Fruit fly (Drosophila melanogaster) whole organism, embryonic: Measurements from ENCODE around the gene CG7430.

Experiments
- CG10462 ChIP-seq: fragments of 200-800 bp; sonication (Bioruptor generic); optimal IDR thresholded peaks from 2 replicates; lab custom pipeline; 2016; ENCODE audit warnings: missing biosample characterization, missing genetic modification characterization
- CG12744 ChIP-seq: fragments of 200-800 bp; sonication (Bioruptor generic); optimal IDR thresholded peaks from 2 replicates; lab custom pipeline; 2016; ENCODE audit warnings: missing biosample characterization, missing genetic modification characterization
- CG12769 ChIP-seq: fragments of 200-800 bp; sonication (Bioruptor generic); optimal IDR thresholded peaks from 2 replicates; lab custom pipeline; 2019; ENCODE audit warnings: missing biosample characterization, mild to moderate bottlenecking, missing genetic modification characterization, moderate library complexity
- CG13287 ChIP-seq: fragments of 200-800 bp; sonication (Bioruptor generic); IDR thresholded peaks from 2 replicates; pipeline ENCODE4 v1.3.6; 2022; ENCODE audit warnings: missing biosample characterization, missing genetic modification characterization; ENCODE audit not compliant: partially characterized antibody
- CG14014 ChIP-seq: fragments of 200-800 bp; sonication (Bioruptor generic); IDR thresholded peaks from 2 replicates; pipeline ENCODE4 v1.3.6; 2022; ENCODE audit warnings: missing biosample characterization, missing genetic modification characterization
- CG18764 ChIP-seq: fragments of 200-800 bp; sonication (Bioruptor generic); optimal IDR thresholded peaks from 3 replicates; lab custom pipeline; 2016; ENCODE audit warnings: missing biosample characterization, missing genetic modification characterization
- CG30403 ChIP-seq: fragments of 200-800 bp; sonication (Bioruptor generic); optimal IDR thresholded peaks from 3 replicates; lab custom pipeline; 2016; ENCODE audit warnings: missing biosample characterization, missing genetic modification characterization
- CG32532 ChIP-seq: fragments of 200-800 bp; sonication (Bioruptor generic); IDR thresholded peaks from 2 replicates; pipeline ENCODE4 v1.3.6; 2022; ENCODE audit warnings: missing biosample characterization, missing genetic modification characterization
- CG42726 ChIP-seq: fragments of 200-800 bp; sonication (Bioruptor generic); IDR thresholded peaks from 2 replicates; pipeline ENCODE4 v1.3.6; 2022; ENCODE audit warnings: missing biosample characterization, missing genetic modification characterization; ENCODE audit not compliant: partially characterized antibody
- CG4328 ChIP-seq: fragments of 200-800 bp; sonication (Bioruptor generic); optimal IDR thresholded peaks from 3 replicates; lab custom pipeline; 2017; ENCODE audit warnings: missing biosample characterization, missing genetic modification reagents, missing genetic modification characterization
- CG4820 ChIP-seq: fragments of 200-800 bp; sonication (Bioruptor generic); optimal IDR thresholded peaks from 3 replicates; lab custom pipeline; 2016; ENCODE audit warnings: missing biosample characterization, missing genetic modification characterization
- CG8089 ChIP-seq: fragments of 200-800 bp; sonication (Bioruptor generic); optimal IDR thresholded peaks from 3 replicates; lab custom pipeline; 2016; ENCODE audit warnings: missing biosample characterization, missing genetic modification characterization
- CG8359 ChIP-seq: fragments of 200-800 bp; sonication (Bioruptor generic); optimal IDR thresholded peaks from 2 replicates; lab custom pipeline; 2017; ENCODE audit warnings: missing biosample characterization, mild to moderate bottlenecking, missing genetic modification characterization, borderline replicate concordance
- CG9817 ChIP-seq: fragments of 200-800 bp; sonication (Bioruptor generic); optimal IDR thresholded peaks from 2 replicates; lab custom pipeline; 2018; ENCODE audit warnings: missing biosample characterization, mild to moderate bottlenecking, missing genetic modification characterization, moderate library complexity
- CG9932 ChIP-seq: fragments of 200-800 bp; sonication (Bioruptor generic); IDR thresholded peaks from 2 replicates; pipeline ENCODE4 v1.3.6; 2022; ENCODE audit warnings: missing biosample characterization, missing genetic modification characterization
- Dfd ChIP-seq, 2 experiments: fragments of >200 bp; optimal IDR thresholded peaks; 2 replicates each; lab custom pipeline; 2017; ENCODE audit warnings: missing biosample characterization in 2 of 2, missing genetic modification characterization in 2 of 2
- Dip3 ChIP-seq: fragments of 200-800 bp; sonication (Bioruptor generic); optimal IDR thresholded peaks from 3 replicates; lab custom pipeline; 2016; ENCODE audit warnings: missing biosample characterization, missing genetic modification characterization
- E2f2 ChIP-seq: fragments of 200-800 bp; sonication (Bioruptor generic); IDR thresholded peaks from 2 replicates; pipeline ENCODE4 v1.3.6; 2022; ENCODE audit warnings: missing biosample characterization, missing genetic modification characterization
- H15 ChIP-seq: fragments of 200-800 bp; sonication (Bioruptor generic); IDR thresholded peaks from 3 replicates; pipeline ENCODE4 v1.3.6; 2022; ENCODE audit warnings: missing biosample characterization, missing genetic modification characterization
- HLH3B ChIP-seq: fragments of 200-800 bp; sonication (Bioruptor generic); IDR thresholded peaks from 2 replicates; pipeline ENCODE4 v1.3.6; 2022; ENCODE audit warnings: missing biosample characterization, missing genetic modification characterization
- MESR4 ChIP-seq: fragments of 200-800 bp; sonication (Bioruptor generic); optimal IDR thresholded peaks from 2 replicates; lab custom pipeline; 2018; ENCODE audit warnings: missing biosample characterization, mild to moderate bottlenecking, missing genetic modification characterization, moderate library complexity
- Mrtf ChIP-seq: fragments of 200-800 bp; sonication (Bioruptor generic); IDR thresholded peaks from 3 replicates; pipeline ENCODE4 v1.3.6; 2022; ENCODE audit warnings: missing biosample characterization, missing genetic modification characterization
- Oaz ChIP-seq: fragments of 200-800 bp; sonication (Bioruptor generic); IDR thresholded peaks from 2 replicates; pipeline ENCODE4 v1.3.6; 2022; ENCODE audit warnings: missing biosample characterization, missing genetic modification characterization
- PHDP ChIP-seq: fragments of 200-800 bp; sonication (Bioruptor generic); optimal IDR thresholded peaks from 3 replicates; lab custom pipeline; 2018; ENCODE audit warnings: missing biosample characterization, mild to moderate bottlenecking, missing genetic modification characterization, moderate library complexity
- Pdp1 ChIP-seq, 2 experiments: fragments of 200-800 bp; sonication (Bioruptor generic); optimal IDR thresholded peaks; 3 replicates each; lab custom pipeline; 2016; ENCODE audit warnings: missing biosample characterization in 2 of 2, missing genetic modification characterization in 2 of 2, mild to moderate bottlenecking in 1 of 2, moderate library complexity in 1 of 2
- Scr ChIP-seq: fragments of 200-800 bp; sonication (Bioruptor generic); IDR thresholded peaks from 2 replicates; pipeline ENCODE4 v1.3.6; 2022; ENCODE audit warnings: missing biosample characterization, missing genetic modification characterization; ENCODE audit not compliant: partially characterized antibody
- Sox102F ChIP-seq: fragments of 200-800 bp; sonication (Bioruptor generic); optimal IDR thresholded peaks from 2 replicates; lab custom pipeline; 2018; ENCODE audit warnings: missing biosample characterization, mild to moderate bottlenecking, missing genetic modification characterization, moderate library complexity
- Vsx1 ChIP-seq: fragments of 200-800 bp; sonication (Bioruptor generic); optimal IDR thresholded peaks from 2 replicates; lab custom pipeline; 2017; ENCODE audit warnings: missing biosample characterization, mild to moderate bottlenecking, missing genetic modification characterization, missing genetic modification reagents
- br ChIP-seq: fragments of >200 bp; optimal IDR thresholded peaks from 2 replicates; lab custom pipeline; 2017
- bsh ChIP-seq, 2 experiments: fragments of 200-800 bp; sonication (Bioruptor generic); optimal IDR thresholded peaks; 2 replicates each; lab custom pipeline; 2017 to 2018; ENCODE audit warnings: mild to moderate bottlenecking in 2 of 2, missing biosample characterization in 2 of 2, missing genetic modification characterization in 2 of 2, moderate library complexity in 1 of 2
- ftz-f1 ChIP-seq: fragments of 200-800 bp; sonication (Bioruptor generic); optimal IDR thresholded peaks from 2 replicates; lab custom pipeline; 2016; ENCODE audit warnings: missing biosample characterization, missing genetic modification characterization
- gfzf ChIP-seq: fragments of 200-800 bp; sonication (Bioruptor generic); optimal IDR thresholded peaks from 2 replicates; lab custom pipeline; 2016; ENCODE audit warnings: missing biosample characterization, mild to moderate bottlenecking, missing genetic modification characterization, moderate library complexity
- grau ChIP-seq: fragments of 200-800 bp; optimal IDR thresholded peaks from 3 replicates; lab custom pipeline; 2019; ENCODE audit warnings: missing biosample characterization, mild to moderate bottlenecking, missing genetic modification characterization, moderate library complexity
- grn ChIP-seq: fragments of 200-800 bp; sonication (Bioruptor generic); optimal IDR thresholded peaks from 3 replicates; lab custom pipeline; 2017; ENCODE audit warnings: missing biosample characterization, missing genetic modification characterization
- lbe ChIP-seq: fragments of 200-800 bp; sonication (Bioruptor generic); optimal IDR thresholded peaks from 2 replicates; lab custom pipeline; 2016; ENCODE audit warnings: missing biosample characterization, mild to moderate bottlenecking, missing genetic modification characterization
- lola ChIP-seq, 3 experiments: fragments of >200 bp in 2 of 3; fragments of 200-800 bp in 1 of 3; sonication (Bioruptor generic) in 1 of 3; optimal IDR thresholded peaks; 2 replicates each; lab custom pipeline; 2017 to 2019; ENCODE audit warnings: missing biosample characterization in 3 of 3, missing genetic modification characterization in 3 of 3, mild to moderate bottlenecking in 1 of 3, moderate library complexity in 1 of 3
- nau ChIP-seq: fragments of 200-800 bp; sonication (Bioruptor generic); optimal IDR thresholded peaks from 3 replicates; lab custom pipeline; 2017; ENCODE audit warnings: missing biosample characterization, mild to moderate bottlenecking, missing genetic modification characterization, missing genetic modification reagents
- org-1 ChIP-seq: fragments of 200-800 bp; sonication (Bioruptor generic); optimal IDR thresholded peaks from 2 replicates; lab custom pipeline; 2017; ENCODE audit warnings: missing biosample characterization, missing genetic modification characterization
- pan ChIP-seq, 4 experiments: fragments of >200 bp in 3 of 4; fragments of 200-800 bp in 1 of 4; sonication (Bioruptor generic) in 1 of 4; optimal IDR thresholded peaks in 3 of 4; IDR thresholded peaks in 1 of 4; 2 replicates each; pipeline versions ENCODE4 v1.3.6 to Lab custom; 2017 to 2022; ENCODE audit warnings: missing biosample characterization in 2 of 4, missing genetic modification characterization in 2 of 4, mixed read lengths in 1 of 4
- peb ChIP-seq: fragments of 200-800 bp; sonication (Bioruptor generic); IDR thresholded peaks from 2 replicates; pipeline ENCODE4 v1.3.6; 2022; ENCODE audit warnings: missing biosample characterization, missing genetic modification characterization
- pum ChIP-seq: fragments of 200-800 bp; sonication (Bioruptor generic); optimal IDR thresholded peaks from 2 replicates; lab custom pipeline; 2016; ENCODE audit warnings: missing biosample characterization, missing genetic modification characterization
- run ChIP-seq: fragments of 200-800 bp; sonication (Bioruptor generic); optimal IDR thresholded peaks from 3 replicates; lab custom pipeline; 2018; ENCODE audit warnings: missing biosample characterization, mild to moderate bottlenecking, missing genetic modification characterization
- sc ChIP-seq, 3 experiments: fragments of >200 bp in 2 of 3; fragments of 200-800 bp in 1 of 3; sonication (Bioruptor generic) in 1 of 3; optimal IDR thresholded peaks; 2 replicates in 2 of 3; 3 replicates in 1 of 3; lab custom pipeline; 2017; ENCODE audit warnings: mild to moderate bottlenecking in 1 of 3, missing biosample characterization in 1 of 3, missing genetic modification characterization in 1 of 3, missing genetic modification reagents in 1 of 3
- schlank ChIP-seq: fragments of 200-800 bp; sonication (Bioruptor generic); optimal IDR thresholded peaks from 2 replicates; lab custom pipeline; 2018; ENCODE audit warnings: missing biosample characterization, mild to moderate bottlenecking, missing genetic modification characterization
- scrt ChIP-seq: fragments of 200-800 bp; sonication (Bioruptor generic); optimal IDR thresholded peaks from 2 replicates; lab custom pipeline; 2018; ENCODE audit warnings: missing biosample characterization, mild to moderate bottlenecking, missing genetic modification characterization, moderate library complexity
- sim ChIP-seq: fragments of 200-800 bp; sonication (Bioruptor generic); IDR thresholded peaks from 2 replicates; pipeline ENCODE4 v1.3.6; 2022; ENCODE audit warnings: missing biosample characterization, missing genetic modification characterization
- sqz ChIP-seq: fragments of 200-800 bp; sonication (Bioruptor generic); optimal IDR thresholded peaks from 3 replicates; lab custom pipeline; 2018; ENCODE audit warnings: missing biosample characterization, mild to moderate bottlenecking, missing genetic modification characterization
- tin ChIP-seq: fragments of 200-800 bp; sonication (Bioruptor generic); optimal IDR thresholded peaks from 3 replicates; lab custom pipeline; 2016; ENCODE audit warnings: missing biosample characterization, missing genetic modification characterization
- trem ChIP-seq: fragments of 200-800 bp; optimal IDR thresholded peaks from 3 replicates; lab custom pipeline; 2019; ENCODE audit warnings: missing biosample characterization, mild to moderate bottlenecking, missing genetic modification characterization, moderate library complexity
- zfh1 ChIP-seq: fragments of 200-800 bp; sonication (Bioruptor generic); IDR thresholded peaks from 3 replicates; pipeline ENCODE4 v1.3.6; 2022; ENCODE audit warnings: missing biosample characterization, missing genetic modification characterization

Gene CG7430

DNA sequence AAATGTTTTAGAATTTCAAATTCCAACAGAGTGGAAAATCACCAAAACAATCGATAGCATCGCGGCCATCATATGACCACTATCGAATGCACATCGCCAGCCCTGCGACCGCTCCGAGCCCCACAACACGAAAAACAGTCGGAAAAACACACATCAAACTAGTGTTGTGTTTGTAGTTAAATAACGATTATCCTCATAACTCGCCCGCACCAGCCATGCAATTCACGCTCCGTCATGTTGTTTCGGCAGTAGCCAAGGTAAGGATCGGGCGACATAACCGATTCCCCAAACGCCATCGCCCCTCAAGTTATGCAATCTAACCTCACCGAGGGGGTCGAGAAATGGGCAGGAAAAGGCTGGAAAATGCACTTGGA is 253 bp downstream of the CG7430 start (continued):
- no peak for TF ChIP-seq CG4328
- no peak for TF ChIP-seq gfzf
- no peak for TF ChIP-seq Dip3 (GFP tag; lab: Kevin White, UChicago)
- no peak for TF ChIP-seq org-1 (GFP tag; lab: Kevin White, UChicago)
- no peak for TF ChIP-seq Vsx1 (GFP tag; lab: Kevin White, UChicago)
- no peak for TF ChIP-seq pan (optimal IDR thresholded peaks at IDR 0.05; lab: Kevin White, UChicago)
- TF ChIP-seq pan (GFP tag; optimal IDR thresholded peaks at IDR 0.05 in 1 of 2, IDR thresholded peaks at IDR 0.05 in 1 of 2) = no peak
- TF ChIP-seq nau (GFP tag; lab: Kevin White, UChicago) = no peak
- peak; percentile 75 for TF ChIP-seq ftz-f1
- TF ChIP-seq MESR4 (GFP tag; lab: Kevin White, UChicago) = peak; percentile 95
- TF ChIP-seq Mrtf (GFP tag; lab: Robert Waterston, UW) = no peak
- no peak for TF ChIP-seq bsh (GFP tag; optimal IDR thresholded peaks at IDR 0.05; lab: Kevin White, UChicago)
- no peak for TF ChIP-seq grn (GFP tag; lab: Kevin White, UChicago)
- peak; percentile 66 for TF ChIP-seq CG9932 (GFP tag; lab: Robert Waterston, UW)
- no peak for TF ChIP-seq peb (GFP tag; lab: Robert Waterston, UW)
- no peak for TF ChIP-seq CG4820
- TF ChIP-seq Oaz (GFP tag; lab: Robert Waterston, UW) = no peak
- no peak for TF ChIP-seq CG18764 (GFP tag; lab: Kevin White, UChicago)
- peak in 1 of 2 experiments; percentile 99 for TF ChIP-seq Pdp1 (GFP tag; optimal IDR thresholded peaks at IDR 0.05; lab: Kevin White, UChicago)
- peak; percentile 78 for TF ChIP-seq CG42726 (GFP tag; lab: Robert Waterston, UW)
- no peak for TF ChIP-seq PHDP (tag; lab: Kevin White, UChicago)
- no peak for TF ChIP-seq scrt (GFP tag; lab: Kevin White, UChicago)
- TF ChIP-seq E2f2 (GFP tag; lab: Robert Waterston, UW) = peak; percentile 48
- peak; percentile 68 for TF ChIP-seq CG13287 (GFP tag; lab: Robert Waterston, UW)
- TF ChIP-seq CG8359 (GFP tag; lab: Kevin White, UChicago) = no peak
- no peak for TF ChIP-seq CG12744 (GFP tag; lab: Kevin White, UChicago)
- TF ChIP-seq CG32532 (GFP tag; lab: Robert Waterston, UW) = peak; percentile 32
- TF ChIP-seq Scr (GFP tag; lab: Robert Waterston, UW) = peak; percentile 74
- no peak for TF ChIP-seq schlank (tag; lab: Kevin White, UChicago)
- no peak for TF ChIP-seq lbe (GFP tag; lab: Kevin White, UChicago)
- no peak for TF ChIP-seq HLH3B (GFP tag; lab: Robert Waterston, UW)
- no peak for TF ChIP-seq trem (tag; lab: Kevin White, UChicago)
- TF ChIP-seq CG30403 (GFP tag; lab: Kevin White, UChicago) = no peak
- TF ChIP-seq CG8089 (GFP tag; lab: Kevin White, UChicago) = no peak
- TF ChIP-seq run (tag; lab: Kevin White, UChicago) = no peak
- TF ChIP-seq Sox102F (GFP tag; lab: Kevin White, UChicago) = no peak
- TF ChIP-seq sc (optimal IDR thresholded peaks at IDR 0.05; lab: Kevin White, UChicago) = no peak
- no peak for TF ChIP-seq sc (GFP tag; optimal IDR thresholded peaks at IDR 0.05; lab: Kevin White, UChicago)
- no peak for TF ChIP-seq CG12769 (tag; lab: Kevin White, UChicago)
- no peak for TF ChIP-seq sqz (GFP tag; lab: Kevin White, UChicago)
- TF ChIP-seq zfh1 (GFP tag; lab: Robert Waterston, UW) = no peak
- no peak for TF ChIP-seq H15 (GFP tag; lab: Robert Waterston, UW)
- TF ChIP-seq br (lab: Kevin White, UChicago) = no peak
- no peak for TF ChIP-seq CG9817
- no peak for TF ChIP-seq grau (tag; lab: Kevin White, UChicago)
- TF ChIP-seq CG10462 (GFP tag; lab: Kevin White, UChicago) = no peak
- TF ChIP-seq CG14014 (GFP tag; lab: Robert Waterston, UW) = no peak
- TF ChIP-seq lola (GFP tag; optimal IDR thresholded peaks at IDR 0.05; lab: Kevin White, UChicago) = no peak
- no peak for TF ChIP-seq tin
- TF ChIP-seq Dfd (GFP tag; optimal IDR thresholded peaks at IDR 0.05; lab: Kevin White, UChicago) = no peak
- no peak for TF ChIP-seq pum
- no peak for TF ChIP-seq sim (GFP tag; lab: Robert Waterston, UW)
